Fruit fly (Drosophila melanogaster): ENCODE results near the gene rb.

rb gene

DNA sequence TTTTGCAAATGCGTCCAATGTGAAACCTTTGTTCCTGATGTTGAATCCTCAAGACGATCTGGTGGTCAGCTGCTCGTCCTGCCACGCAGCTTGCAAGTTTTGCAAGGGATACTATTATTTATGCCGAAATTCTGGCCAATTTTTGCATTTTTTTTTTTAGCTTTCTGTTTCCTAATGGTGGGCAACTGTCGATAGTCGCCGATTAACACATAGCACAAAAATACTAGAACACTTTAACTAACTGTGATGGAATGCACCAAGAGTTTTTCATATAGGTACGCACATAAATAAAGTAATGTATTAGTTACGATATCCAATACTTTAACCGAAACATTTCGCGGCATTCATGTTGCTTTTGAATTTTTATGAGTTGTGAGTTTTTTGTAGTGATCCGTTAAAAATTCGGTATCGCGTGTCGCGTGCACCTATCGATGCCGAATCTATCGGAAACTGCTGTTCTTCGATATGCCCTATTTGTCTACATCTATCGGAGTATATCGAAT is at the start of gene rb, which contains the start of gene CHOp24:
rb (minus strand) TSS at position 197 of the 503 bp plus-strand sequence.
CHOp24 (plus strand) TSS at position 479 of the 503 bp plus-strand sequence.
- TF ChIP-seq EcR (GFP tag; optimal IDR thresholded peaks at IDR 0.05) (peak; percentile 7), CG34367 (tag; optimal IDR thresholded peaks at IDR 0.05) (peak; percentile 32), CG13204 (GFP tag; optimal IDR thresholded peaks at IDR 0.05) (no peak), CG4496 (GFP tag; IDR thresholded peaks at IDR 0.05) (peak; percentile 27; the same call in 1 of the 3 replicates), CG10348 (GFP tag; IDR thresholded peaks at IDR 0.05) (no peak), CG15710 (tag; optimal IDR thresholded peaks at IDR 0.05) (peak; percentile 22), gl (tag; optimal IDR thresholded peaks at IDR 0.05) (peak; percentile 61), CG12605 (GFP tag; IDR thresholded peaks at IDR 0.05) (peak; percentile 45; the same call in 1 of the 2 replicates)

DNA sequence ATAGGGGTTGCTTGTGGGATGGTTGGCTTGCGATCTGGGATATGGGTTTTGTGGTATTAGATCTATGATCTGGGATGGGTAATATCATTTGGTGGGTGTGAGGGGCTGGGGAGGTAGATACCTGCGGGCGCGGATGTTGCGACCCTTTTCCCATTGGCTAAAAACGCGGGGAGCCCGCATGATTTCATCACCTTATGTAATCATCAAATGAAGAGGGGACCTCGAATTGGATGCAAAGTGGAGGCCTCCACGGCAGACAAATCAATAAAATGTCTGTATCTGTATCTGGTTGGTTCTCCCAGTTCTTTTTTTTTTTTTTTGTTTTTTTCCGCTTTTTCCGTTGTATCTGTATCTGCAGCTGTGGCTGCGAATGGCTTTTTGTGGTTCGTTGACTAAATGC is 48.6 kb upstream of the rb start:
- TF ChIP-seq CG8301 (tag; optimal IDR thresholded peaks at IDR 0.05) (no peak), Ets98B (GFP tag; IDR thresholded peaks at IDR 0.05) (no peak)

DNA sequence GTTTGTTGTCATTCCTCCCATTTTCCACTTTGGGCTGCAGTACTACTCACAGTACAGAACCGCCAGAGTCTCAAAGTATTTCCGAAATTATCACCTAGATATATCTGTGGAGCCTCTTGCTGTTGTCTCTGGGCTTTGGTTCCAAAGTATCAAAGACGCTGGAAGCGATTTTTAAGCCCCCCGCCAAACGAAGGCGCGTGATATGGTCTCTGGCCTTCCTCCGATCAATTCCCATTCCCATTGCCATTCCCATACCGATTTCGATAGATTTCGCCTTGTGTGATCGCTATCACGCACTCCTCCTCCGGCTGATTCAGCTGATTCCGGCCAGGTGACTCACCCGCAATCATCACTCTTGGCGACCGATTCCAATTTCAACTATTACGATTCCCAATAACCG is 47.2 kb upstream of the rb start:
- no peak for TF ChIP-seq Pif1A (GFP tag; optimal IDR thresholded peaks at IDR 0.05)
- TF ChIP-seq fd96Ca (GFP tag; IDR thresholded peaks at IDR 0.05), result no peak
- no peak for TF ChIP-seq CG17806 (tag; optimal IDR thresholded peaks at IDR 0.05)
- TF ChIP-seq D1 (tag; optimal IDR thresholded peaks at IDR 0.05), result no peak
- no peak for TF ChIP-seq CG13204 (GFP tag; optimal IDR thresholded peaks at IDR 0.05)
- TF ChIP-seq gl (tag; optimal IDR thresholded peaks at IDR 0.05), result no peak
- TF ChIP-seq Pif1B (GFP tag; optimal IDR thresholded peaks at IDR 0.05), result no peak
- no peak for TF ChIP-seq EcR (GFP tag; optimal IDR thresholded peaks at IDR 0.05)
- TF ChIP-seq CG14655 (GFP tag; optimal IDR thresholded peaks at IDR 0.05), result no peak
- no peak for TF ChIP-seq CG34367 (tag; optimal IDR thresholded peaks at IDR 0.05)
- no peak for TF ChIP-seq CG8301 (tag; optimal IDR thresholded peaks at IDR 0.05)
- TF ChIP-seq CG9948 (tag; optimal IDR thresholded peaks at IDR 0.05), result no peak
- TF ChIP-seq Snoo (tag; optimal IDR thresholded peaks at IDR 0.05), result no peak
- no peak for TF ChIP-seq CG15710 (tag; optimal IDR thresholded peaks at IDR 0.05)
- no peak for TF ChIP-seq rn (GFP tag; IDR thresholded peaks at IDR 0.05)
- TF ChIP-seq CG8159 (tag; optimal IDR thresholded peaks at IDR 0.05), result no peak
- no peak for TF ChIP-seq CG4496 (GFP tag; IDR thresholded peaks at IDR 0.05)
- TF ChIP-seq Ets98B (GFP tag; IDR thresholded peaks at IDR 0.05), result no peak

DNA sequence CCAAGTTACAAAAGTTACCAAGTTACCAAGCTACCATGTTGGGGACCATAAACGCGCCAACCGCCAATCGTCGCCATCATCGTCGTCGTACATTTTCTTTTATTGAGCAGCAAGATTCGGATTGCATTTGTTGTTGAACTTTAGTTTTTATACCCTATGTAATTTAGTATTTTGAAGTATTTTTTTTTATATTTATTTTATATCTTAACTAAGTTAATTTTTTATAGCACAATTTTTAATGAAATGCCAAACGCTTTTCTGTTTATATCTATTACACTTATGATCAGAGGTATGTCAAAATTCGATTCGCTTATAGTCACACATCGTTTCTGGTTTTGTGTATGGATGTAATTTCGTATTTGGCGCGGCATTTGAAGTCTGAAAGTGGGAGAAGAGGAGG is 42.0 kb upstream of the rb start:
- TF ChIP-seq CG8301 (tag; optimal IDR thresholded peaks at IDR 0.05) (peak; percentile 35), Ets98B (GFP tag; IDR thresholded peaks at IDR 0.05) (0 out of 2 replicates have a peak, but pooled peaks have one; percentile 31), CG14655 (GFP tag; optimal IDR thresholded peaks at IDR 0.05) (peak; percentile 23), Pif1A (GFP tag; optimal IDR thresholded peaks at IDR 0.05) (no peak)

DNA sequence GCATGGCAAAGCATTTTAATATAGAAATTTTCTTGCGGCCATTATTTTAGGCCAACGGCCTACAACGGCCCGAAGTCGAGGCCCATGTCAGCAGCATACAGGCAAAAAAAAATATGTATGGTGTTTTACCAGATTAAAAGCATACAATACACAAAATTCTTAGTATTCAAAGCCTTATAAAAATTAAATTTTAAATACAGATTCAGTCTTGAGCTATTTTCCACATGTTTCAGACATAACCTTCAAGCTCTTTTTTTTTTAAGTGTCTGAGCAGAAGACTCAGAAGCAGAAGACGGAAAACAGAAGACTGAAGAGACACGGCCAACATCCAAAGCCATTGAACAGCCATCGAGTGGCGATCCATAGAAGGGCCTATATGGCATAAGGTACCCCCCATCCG is 41.3 kb upstream of the rb start:
- peak; percentile 31 for TF ChIP-seq CG14655 (GFP tag; optimal IDR thresholded peaks at IDR 0.05)
- no peak for TF ChIP-seq CG10348 (GFP tag; IDR thresholded peaks at IDR 0.05)
- no peak for TF ChIP-seq CG34367 (tag; optimal IDR thresholded peaks at IDR 0.05)
- peak; percentile 9 for TF ChIP-seq CG8159 (tag; optimal IDR thresholded peaks at IDR 0.05)
- TF ChIP-seq CG15710 (tag; optimal IDR thresholded peaks at IDR 0.05), result peak; percentile 4
- TF ChIP-seq CG4496 (GFP tag; IDR thresholded peaks at IDR 0.05), result no peak
- peak; percentile 20 for TF ChIP-seq CG9948 (tag; optimal IDR thresholded peaks at IDR 0.05)

DNA sequence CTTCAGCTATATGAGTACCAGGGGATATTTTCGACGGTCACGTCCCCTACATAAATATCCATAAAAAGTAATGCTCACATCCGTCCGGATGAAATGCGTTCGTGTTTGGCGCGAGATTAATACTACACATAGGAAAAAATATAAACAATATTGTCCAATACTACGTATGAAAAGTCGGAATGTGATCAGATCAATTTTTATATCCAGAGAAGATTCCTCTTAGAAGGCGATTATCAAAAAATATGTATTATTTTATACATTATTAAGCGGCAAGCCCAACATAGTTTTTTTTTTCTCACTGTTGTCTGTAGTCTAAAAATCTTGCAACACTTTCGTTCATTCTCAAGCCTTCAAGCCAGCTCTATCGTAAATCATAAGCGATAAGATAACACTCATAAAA is 33.5 kb upstream of the rb start:
- TF ChIP-seq rn (GFP tag; IDR thresholded peaks at IDR 0.05), result no peak
- no peak for TF ChIP-seq D1 (tag; optimal IDR thresholded peaks at IDR 0.05)
- no peak for TF ChIP-seq CG8301 (tag; optimal IDR thresholded peaks at IDR 0.05)
- TF ChIP-seq CG8159 (tag; optimal IDR thresholded peaks at IDR 0.05), result peak; percentile 27

DNA sequence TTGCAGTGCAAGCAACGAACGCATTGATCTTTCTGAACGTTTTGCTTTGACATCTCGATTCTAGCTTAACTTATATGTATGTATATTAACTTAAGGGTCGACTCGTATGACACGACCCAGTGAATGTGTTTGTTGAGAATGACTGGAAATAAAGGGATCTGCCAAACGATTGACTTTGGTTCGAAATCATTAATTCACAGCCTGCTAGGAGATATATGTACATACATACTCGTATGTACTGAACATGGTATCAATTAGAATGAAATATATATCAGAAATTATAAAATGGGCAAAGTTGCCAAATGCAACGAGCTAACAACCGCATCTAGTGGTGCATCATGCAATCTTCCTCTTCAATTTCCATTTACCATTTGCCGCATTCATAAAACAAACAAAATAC is 31.4 kb upstream of the rb start, which contains the start of gene CG12684:
CG12684 (minus strand) TSS at position 101 of the 400 bp plus-strand sequence.
- TF ChIP-seq CG32121 (GFP tag; IDR thresholded peaks at IDR 0.05), result no peak
- TF ChIP-seq CG17806 (tag; optimal IDR thresholded peaks at IDR 0.05), result no peak
- no peak for TF ChIP-seq CG4496 (GFP tag; IDR thresholded peaks at IDR 0.05)
- no peak for TF ChIP-seq rn (GFP tag; IDR thresholded peaks at IDR 0.05)
- TF ChIP-seq Pif1A (GFP tag; optimal IDR thresholded peaks at IDR 0.05), result no peak
- TF ChIP-seq Ets98B (GFP tag; IDR thresholded peaks at IDR 0.05), result no peak
- TF ChIP-seq CG8159 (tag; optimal IDR thresholded peaks at IDR 0.05), result no peak

DNA sequence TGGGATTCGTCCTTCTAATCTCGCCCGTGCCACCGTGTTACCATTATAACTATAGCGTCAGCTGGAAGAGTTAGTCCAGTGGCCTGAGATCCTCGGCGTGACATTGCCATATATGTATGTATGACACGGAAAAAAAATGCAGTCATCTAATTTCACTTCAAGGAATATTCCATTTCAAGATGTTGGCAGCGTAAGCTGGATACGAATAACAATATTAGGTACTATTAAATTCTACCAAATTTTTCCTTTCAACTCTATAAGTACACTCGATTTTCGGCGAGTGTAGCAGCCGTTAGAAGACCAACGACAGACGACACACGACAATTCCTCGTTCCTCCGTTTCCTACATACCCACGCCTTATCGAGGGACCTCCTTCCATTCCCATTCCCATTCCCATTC is 24.5 kb upstream of the rb start:
- TF ChIP-seq CG12605 (GFP tag; IDR thresholded peaks at IDR 0.05), result no peak
- no peak for TF ChIP-seq CG15710 (tag; optimal IDR thresholded peaks at IDR 0.05)
- no peak for TF ChIP-seq CG14655 (GFP tag; optimal IDR thresholded peaks at IDR 0.05)
- TF ChIP-seq Pif1B (GFP tag; optimal IDR thresholded peaks at IDR 0.05), result no peak
- TF ChIP-seq CG9948 (tag; optimal IDR thresholded peaks at IDR 0.05), result no peak
- TF ChIP-seq CG4496 (GFP tag; IDR thresholded peaks at IDR 0.05), result no peak
- no peak for TF ChIP-seq gl (tag; optimal IDR thresholded peaks at IDR 0.05)
- TF ChIP-seq CG34367 (tag; optimal IDR thresholded peaks at IDR 0.05), result no peak
- TF ChIP-seq Snoo (tag; optimal IDR thresholded peaks at IDR 0.05), result no peak
- no peak for TF ChIP-seq D1 (tag; optimal IDR thresholded peaks at IDR 0.05)
- TF ChIP-seq fd96Ca (GFP tag; IDR thresholded peaks at IDR 0.05), result no peak
- no peak for TF ChIP-seq CG17806 (tag; optimal IDR thresholded peaks at IDR 0.05)
- no peak for TF ChIP-seq Ets98B (GFP tag; IDR thresholded peaks at IDR 0.05)
- TF ChIP-seq Pif1A (GFP tag; optimal IDR thresholded peaks at IDR 0.05), result no peak
- TF ChIP-seq CG8301 (tag; optimal IDR thresholded peaks at IDR 0.05), result no peak
- no peak for TF ChIP-seq rn (GFP tag; IDR thresholded peaks at IDR 0.05)
- TF ChIP-seq EcR (GFP tag; optimal IDR thresholded peaks at IDR 0.05), result no peak
- no peak for TF ChIP-seq CG8159 (tag; optimal IDR thresholded peaks at IDR 0.05)
